Worm (Caenorhabditis elegans) whole organism, young adult: Measurements from ENCODE around the gene C29A12.6.
"Not testable (repeated sequence)": the region's sequence is repeated elsewhere in the genome, so short reads cannot be mapped to it uniquely, and the experiment has no call there.

Source experiments
- B0035.1 ChIP-seq: sonication (generic microtip); optimal IDR thresholded peaks from 2 replicates; lab custom pipeline; 2016; ENCODE audit warnings: missing genetic modification characterization, mild to moderate bottlenecking, missing compliant biosample characterization, missing genotype, missing genetic modification reagents
- D2030.7 ChIP-seq: fragments of 200-800 bp; sonication (Bioruptor generic); IDR thresholded peaks from 2 replicates; pipeline ENCODE4 v1.3.6; 2022; ENCODE audit warnings: missing genetic modification reagents, missing genetic modification characterization, missing compliant biosample characterization
- F22D6.2 ChIP-seq: sonication (generic microtip); optimal IDR thresholded peaks from 2 replicates; lab custom pipeline; 2016; ENCODE audit warnings: mild to moderate bottlenecking, missing genetic modification characterization, missing compliant biosample characterization
- F37B4.10 ChIP-seq: fragments of 200-800 bp; sonication (Bioruptor generic); IDR thresholded peaks from 2 replicates; pipeline ENCODE4 v1.3.6; 2022; ENCODE audit warnings: missing genetic modification characterization, missing compliant biosample characterization
- F52B5.7 ChIP-seq: sonication (generic microtip); optimal IDR thresholded peaks from 2 replicates; lab custom pipeline; 2016; ENCODE audit warnings: mild to moderate bottlenecking, missing genetic modification characterization, missing compliant biosample characterization
- Y53G8AR.9 ChIP-seq: fragments of 200-800 bp; sonication (Bioruptor generic); conservative IDR thresholded peaks from 2 replicates; pipeline ENCODE4 v1.3.6; 2022; ENCODE audit warnings: missing genetic modification reagents, missing genetic modification characterization, missing compliant biosample characterization
- Y56A3A.18 ChIP-seq: fragments of 200-800 bp; sonication (Bioruptor generic); IDR thresholded peaks from 2 replicates; pipeline ENCODE4 v1.3.6; 2022; ENCODE audit warnings: missing genetic modification reagents, missing genetic modification characterization, missing compliant biosample characterization
- Y95B8A.8 ChIP-seq: fragments of 200-800 bp; sonication (Bioruptor generic); IDR thresholded peaks from 2 replicates; pipeline ENCODE4 v1.3.6; 2022; ENCODE audit warnings: missing genetic modification reagents, missing genetic modification characterization, missing compliant biosample characterization
- attf-5 ChIP-seq: fragments of 200-800 bp; sonication (Bioruptor generic); optimal IDR thresholded peaks from 2 replicates; lab custom pipeline; 2018; ENCODE audit warnings: mild to moderate bottlenecking, missing genetic modification characterization, missing compliant biosample characterization
- bed-2 ChIP-seq: fragments of 200-800 bp; sonication (Bioruptor generic); IDR thresholded peaks from 2 replicates; pipeline ENCODE4 v1.3.6; 2022; ENCODE audit warnings: missing genetic modification reagents, missing genetic modification characterization, missing compliant biosample characterization
- cebp-1 ChIP-seq, 2 experiments: fragments of 200-800 bp in 1 of 2; sonication (Bioruptor generic) in 1 of 2; sonication (generic microtip) in 1 of 2; IDR thresholded peaks in 1 of 2; optimal IDR thresholded peaks in 1 of 2; 2 replicates each; pipeline versions ENCODE4 v1.3.6 to Lab custom; 2017 to 2022; ENCODE audit warnings: missing compliant biosample characterization in 2 of 2, missing genetic modification characterization in 2 of 2, mild to moderate bottlenecking in 1 of 2, missing genetic modification reagents in 1 of 2, moderate library complexity in 1 of 2
- cebp-2 ChIP-seq: fragments of 200-800 bp; sonication (Bioruptor generic); IDR thresholded peaks from 2 replicates; pipeline ENCODE4 v1.3.6; 2022; ENCODE audit warnings: missing genetic modification characterization, missing compliant biosample characterization
- ceh-27 ChIP-seq: fragments of 200-800 bp; sonication (Bioruptor generic); optimal IDR thresholded peaks from 2 replicates; lab custom pipeline; 2018; ENCODE audit warnings: mild to moderate bottlenecking, missing genetic modification characterization, moderate library complexity, missing compliant biosample characterization
- ceh-58 ChIP-seq: fragments of 200-800 bp; sonication (Bioruptor generic); IDR thresholded peaks from 2 replicates; pipeline ENCODE4 v1.3.6; 2022; ENCODE audit warnings: missing genetic modification characterization, missing compliant biosample characterization
- ceh-79 ChIP-seq: sonication (generic microtip); optimal IDR thresholded peaks from 2 replicates; lab custom pipeline; 2017; ENCODE audit warnings: mild to moderate bottlenecking, missing genetic modification characterization, missing compliant biosample characterization
- ceh-91 ChIP-seq: fragments of 200-800 bp; sonication (Bioruptor generic); IDR thresholded peaks from 2 replicates; pipeline ENCODE4 v1.3.6; 2022; ENCODE audit warnings: missing genetic modification reagents, missing genetic modification characterization, missing compliant biosample characterization
- chd-7 ChIP-seq: sonication (generic microtip); optimal IDR thresholded peaks from 2 replicates; lab custom pipeline; 2016; ENCODE audit warnings: mild to moderate bottlenecking, missing genetic modification characterization, moderate library complexity, missing compliant biosample characterization
- dox-1 ChIP-seq: fragments of 200-800 bp; sonication (Bioruptor generic); IDR thresholded peaks from 2 replicates; pipeline ENCODE4 v1.3.6; 2022; ENCODE audit warnings: missing genetic modification reagents, missing genetic modification characterization, missing compliant biosample characterization
- egl-18 ChIP-seq: fragments of 200-800 bp; sonication (Bioruptor generic); IDR thresholded peaks from 2 replicates; pipeline ENCODE4 v1.3.6; 2022; ENCODE audit warnings: missing genetic modification reagents, missing genetic modification characterization, missing compliant biosample characterization
- egl-44 ChIP-seq: fragments of 200-800 bp; sonication (Bioruptor generic); IDR thresholded peaks from 2 replicates; pipeline ENCODE4 v1.3.6; 2022; ENCODE audit warnings: missing genetic modification reagents, missing genetic modification characterization, missing compliant biosample characterization
- egrh-3 ChIP-seq: fragments of 200-800 bp; sonication (Bioruptor generic); IDR thresholded peaks from 2 replicates; pipeline ENCODE4 v1.3.6; 2022; ENCODE audit warnings: missing genetic modification reagents, missing genetic modification characterization, missing compliant biosample characterization
- him-1 ChIP-seq: sonication (generic microtip); optimal IDR thresholded peaks from 2 replicates; lab custom pipeline; 2016; ENCODE audit warnings: missing genotype, missing genetic modification reagents, missing genetic modification characterization, missing compliant biosample characterization
- hrde-1 ChIP-seq: sonication (generic microtip); optimal IDR thresholded peaks from 2 replicates; lab custom pipeline; 2016; ENCODE audit warnings: missing genetic modification characterization, mild to moderate bottlenecking, missing compliant biosample characterization, moderate library complexity, missing genotype, missing genetic modification reagents, borderline replicate concordance
- hsf-1 ChIP-seq: fragments of 200-800 bp; sonication (Bioruptor generic); IDR thresholded peaks from 2 replicates; pipeline ENCODE4 v1.3.6; 2022; ENCODE audit warnings: missing genetic modification reagents, missing genetic modification characterization, missing compliant biosample characterization
- lag-1 ChIP-seq: fragments of 200-800 bp; sonication (Bioruptor generic); IDR thresholded peaks from 2 replicates; pipeline ENCODE4 v1.3.6; 2022; ENCODE audit warnings: missing genetic modification reagents, missing genetic modification characterization, missing compliant biosample characterization
- let-526 ChIP-seq: fragments of 200-800 bp; sonication (Bioruptor generic); IDR thresholded peaks from 2 replicates; pipeline ENCODE4 v1.3.6; 2022; ENCODE audit warnings: missing genetic modification reagents, missing genetic modification characterization, missing compliant biosample characterization
- lin-26 ChIP-seq: fragments of 200-800 bp; sonication (Bioruptor generic); IDR thresholded peaks from 2 replicates; pipeline ENCODE4 v1.3.6; 2022; ENCODE audit warnings: missing genetic modification reagents, missing genetic modification characterization, missing compliant biosample characterization
- lin-40 ChIP-seq: sonication (generic microtip); optimal IDR thresholded peaks from 2 replicates; lab custom pipeline; 2016; ENCODE audit warnings: missing genetic modification characterization, mild to moderate bottlenecking, missing compliant biosample characterization, missing genotype, missing genetic modification reagents
- lin-54 ChIP-seq: fragments of 200-800 bp; sonication (Bioruptor generic); optimal IDR thresholded peaks from 2 replicates; lab custom pipeline; 2018; ENCODE audit warnings: mild to moderate bottlenecking, missing genetic modification characterization, missing compliant biosample characterization
- madf-6 ChIP-seq: fragments of 200-800 bp; sonication (Bioruptor generic); IDR thresholded peaks from 2 replicates; pipeline ENCODE4 v1.3.6; 2022; ENCODE audit warnings: missing genetic modification reagents, missing genetic modification characterization, missing compliant biosample characterization
- mcd-1 ChIP-seq: fragments of 200-800 bp; sonication (Bioruptor generic); IDR thresholded peaks from 2 replicates; pipeline ENCODE4 v1.3.6; 2022; ENCODE audit warnings: missing genetic modification reagents, missing genetic modification characterization, missing compliant biosample characterization
- nfya-2 ChIP-seq: fragments of 200-800 bp; sonication (Bioruptor generic); IDR thresholded peaks from 2 replicates; pipeline ENCODE4 v1.3.6; 2022; ENCODE audit warnings: missing genetic modification reagents, missing genetic modification characterization, missing compliant biosample characterization
- nhr-179 ChIP-seq: sonication (generic microtip); optimal IDR thresholded peaks from 2 replicates; lab custom pipeline; 2016; ENCODE audit warnings: mild to moderate bottlenecking, missing genetic modification characterization, missing compliant biosample characterization
- pbrm-1 ChIP-seq: fragments of 200-800 bp; sonication (Bioruptor generic); IDR thresholded peaks from 2 replicates; pipeline ENCODE4 v1.3.6; 2022; ENCODE audit warnings: missing genetic modification reagents, missing genetic modification characterization, missing compliant biosample characterization
- rec-8 ChIP-seq, 2 experiments: sonication (generic microtip); optimal IDR thresholded peaks; 2 replicates each; lab custom pipeline; 2016; ENCODE audit warnings: mild to moderate bottlenecking in 2 of 2, missing genetic modification characterization in 2 of 2, missing genetic modification reagents in 2 of 2, missing genotype in 2 of 2, missing biosample characterization in 1 of 2, missing compliant biosample characterization in 1 of 2, moderate library complexity in 1 of 2
- rpc-1 ChIP-seq, 2 experiments: fragments of 150-350 bp in 1 of 2; sonication (generic microtip) in 1 of 2; optimal IDR thresholded peaks; 2 replicates each; lab custom pipeline; 2014 to 2018; ENCODE audit warnings: missing biosample characterization in 1 of 2, missing genetic modification characterization in 1 of 2, missing genetic modification reagents in 1 of 2, missing genotype in 1 of 2
- sea-2 ChIP-seq: fragments of 200-800 bp; sonication (Bioruptor generic); IDR thresholded peaks from 2 replicates; pipeline ENCODE4 v1.3.6; 2022; ENCODE audit warnings: missing genetic modification characterization, missing compliant biosample characterization
- somi-1 ChIP-seq: fragments of 200-800 bp; sonication (Bioruptor generic); optimal IDR thresholded peaks from 2 replicates; lab custom pipeline; 2018; ENCODE audit warnings: mild to moderate bottlenecking, missing genetic modification characterization, missing compliant biosample characterization
- tbp1 ChIP-seq: fragments of 200-800 bp; sonication (Bioruptor generic); optimal IDR thresholded peaks from 2 replicates; lab custom pipeline; 2018; ENCODE audit warnings: mild to moderate bottlenecking, missing genetic modification characterization, missing compliant biosample characterization
- tbx-9 ChIP-seq: sonication (generic microtip); optimal IDR thresholded peaks from 2 replicates; lab custom pipeline; 2016; ENCODE audit warnings: borderline replicate concordance, missing genetic modification characterization, inconsistent platforms, missing compliant biosample characterization
- zfh-2 ChIP-seq: fragments of 200-800 bp; sonication (Bioruptor generic); conservative IDR thresholded peaks from 2 replicates; pipeline ENCODE4 v1.3.6; 2022; ENCODE audit warnings: missing genetic modification reagents, missing genetic modification characterization, missing compliant biosample characterization
- ztf-18 ChIP-seq: sonication (generic microtip); optimal IDR thresholded peaks from 2 replicates; lab custom pipeline; 2016; ENCODE audit warnings: missing genotype, mild to moderate bottlenecking, missing genetic modification characterization, missing compliant biosample characterization
- ztf-25 ChIP-seq: fragments of 200-800 bp; sonication (Bioruptor generic); IDR thresholded peaks from 2 replicates; pipeline ENCODE4 v1.3.6; 2022; ENCODE audit warnings: missing genetic modification reagents, missing genetic modification characterization, missing compliant biosample characterization
- ztf-3 ChIP-seq: fragments of 200-800 bp; sonication (Bioruptor generic); optimal IDR thresholded peaks from 2 replicates; lab custom pipeline; 2018; ENCODE audit warnings: mild to moderate bottlenecking, missing genetic modification characterization, missing compliant biosample characterization

Gene C29A12.6

DNA sequence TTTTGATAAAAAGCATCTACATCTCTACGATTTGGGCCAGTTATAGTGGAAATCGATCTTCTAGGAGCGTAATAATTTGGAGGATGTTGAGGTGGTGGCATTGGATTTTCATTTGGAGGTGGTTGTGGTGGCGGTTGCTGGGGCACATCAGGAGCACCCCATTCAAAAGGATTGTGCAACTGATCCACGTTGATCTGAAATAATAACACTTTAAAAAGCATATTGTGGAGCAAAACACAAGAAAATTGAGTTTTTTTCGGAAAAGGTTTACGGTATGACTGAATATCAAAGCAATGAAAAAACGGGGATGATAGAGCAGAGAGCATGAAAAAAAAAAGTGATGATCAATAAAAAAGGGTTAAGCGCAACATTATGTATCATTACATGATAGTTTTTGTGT lies 18.6 kb downstream of the C29A12.6 start, which contains the start of gene saeg-1:
TSS of gene saeg-1 (minus strand) at position 101 of the 400 bp plus-strand sequence.
- TF ChIP-seq hsf-1 (GFP tag; lab: Robert Waterston, UW) (no peak), F52B5.7 (tag; lab: Kevin White, UChicago) (no peak), B0035.1 (tag; lab: Kevin White, UChicago) (no peak), rpc-1 (optimal IDR thresholded peaks at IDR 0.05; lab: Kevin White, UChicago) (no peak), rpc-1 (tag; optimal IDR thresholded peaks at IDR 0.05; lab: Kevin White, UChicago) (no peak), hrde-1 (tag; lab: Kevin White, UChicago) (no peak), ceh-79 (no peak), ztf-3 (GFP tag; lab: Kevin White, UChicago) (no peak), Y53G8AR.9 (GFP tag; lab: Robert Waterston, UW) (no peak), ceh-58 (GFP tag; lab: Robert Waterston, UW) (no peak), attf-5 (GFP tag; lab: Kevin White, UChicago) (no peak), egrh-3 (no peak), rec-8 (tag; optimal IDR thresholded peaks at IDR 0.05; lab: Kevin White, UChicago) (no peak), him-1 (tag; lab: Kevin White, UChicago) (no peak)

DNA sequence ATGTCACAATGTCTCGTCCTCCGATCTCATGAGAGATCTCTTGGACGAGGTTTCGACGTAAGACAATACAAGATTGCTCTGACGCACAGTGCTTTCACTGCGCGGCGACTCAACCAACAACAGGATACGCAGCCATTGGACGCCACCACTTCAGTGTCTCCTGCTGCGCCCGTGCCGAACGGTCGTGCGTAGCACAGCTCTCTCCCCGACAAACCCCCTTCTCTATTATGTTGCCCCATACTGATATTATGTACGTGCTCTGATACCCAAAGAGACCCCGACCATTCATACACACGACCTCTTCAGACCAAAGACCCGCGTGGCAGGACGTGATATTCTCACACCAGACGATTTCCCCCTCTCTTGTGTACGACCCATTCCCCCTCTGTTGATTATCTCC lies 19.3 kb downstream of the C29A12.6 start:
- TF ChIP-seq dox-1 (GFP tag; lab: Robert Waterston, UW) (peak; percentile 74; the same call in 1 of the 2 replicates), pbrm-1 (GFP tag; lab: Robert Waterston, UW) (peak; percentile 41; the same call in 1 of the 2 replicates), bed-2 (GFP tag; lab: Robert Waterston, UW) (peak; percentile 68; the same call in 1 of the 2 replicates), ceh-91 (GFP tag; lab: Robert Waterston, UW) (peak; percentile 19; the same call in 1 of the 2 replicates), cebp-2 (peak; percentile 59; the same call in 1 of the 2 replicates), F37B4.10 (GFP tag; lab: Robert Waterston, UW) (0 out of 2 replicates have a peak, but pooled peaks have one; percentile 16), cebp-1 (GFP tag; IDR thresholded peaks at IDR 0.05; lab: Robert Waterston, UW) (peak; percentile 38; the same call in 1 of the 2 replicates), madf-6 (GFP tag; lab: Robert Waterston, UW) (peak; percentile 30; the same call in 1 of the 2 replicates), sea-2 (GFP tag; lab: Robert Waterston, UW) (0 out of 2 replicates have a peak, but pooled peaks have one; percentile 63), nfya-2 (0 out of 2 replicates have a peak, but pooled peaks have one; percentile 75), zfh-2 (GFP tag; lab: Robert Waterston, UW) (peak; percentile 60), mcd-1 (0 out of 2 replicates have a peak, but pooled peaks have one; percentile 7), Y56A3A.18 (GFP tag; lab: Robert Waterston, UW) (peak; percentile 35; the same call in 1 of the 2 replicates), egl-18 (GFP tag; lab: Robert Waterston, UW) (0 out of 2 replicates have a peak, but pooled peaks have one; percentile 49), lin-26 (GFP tag; lab: Robert Waterston, UW) (peak; percentile 73), ztf-25 (GFP tag; lab: Robert Waterston, UW) (0 out of 2 replicates have a peak, but pooled peaks have one; percentile 64), F52B5.7 (tag; lab: Kevin White, UChicago) (peak; percentile 41), Y95B8A.8 (GFP tag; lab: Robert Waterston, UW) (peak; percentile 72; the same call in 1 of the 2 replicates)
- TF ChIP-seq cebp-1 (tag; optimal IDR thresholded peaks at IDR 0.05; lab: Kevin White, UChicago), result not testable (repeated sequence)

DNA sequence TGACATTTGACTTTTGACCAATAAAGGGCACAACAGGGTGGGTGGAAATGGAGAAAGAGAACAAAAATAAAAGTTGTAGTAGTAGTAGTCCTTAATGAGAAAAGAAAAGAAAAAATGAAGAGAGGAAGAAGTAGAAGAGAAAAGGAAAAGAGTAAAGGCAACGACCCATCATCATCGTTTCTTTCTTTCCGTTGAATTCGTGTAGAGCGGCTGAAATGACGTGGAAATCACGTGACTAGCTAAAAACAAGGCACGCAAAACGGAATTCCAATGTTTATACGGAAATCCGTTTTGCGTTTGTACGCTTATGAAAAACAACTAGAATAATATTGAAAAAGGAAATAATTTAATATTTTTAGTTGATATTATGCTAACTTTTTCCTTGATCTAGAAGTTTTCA lies 20.6 kb downstream of the C29A12.6 start:
- TF ChIP-seq ztf-18 (tag; lab: Kevin White, UChicago) (no peak), egl-44 (no peak), lag-1 (GFP tag; lab: Robert Waterston, UW) (no peak), somi-1 (GFP tag; lab: Kevin White, UChicago) (no peak), Y95B8A.8 (GFP tag; lab: Robert Waterston, UW) (no peak), attf-5 (GFP tag; lab: Kevin White, UChicago) (no peak), lin-54 (no peak), cebp-2 (no peak), nhr-179 (tag; lab: Kevin White, UChicago) (no peak), ceh-27 (no peak), chd-7 (tag; lab: Kevin White, UChicago) (peak; percentile 26), lin-40 (tag; lab: Kevin White, UChicago) (peak; percentile 39), D2030.7 (no peak), let-526 (no peak), F22D6.2 (no peak), tbx-9 (tag; lab: Kevin White, UChicago) (no peak), tbp1 (GFP tag; lab: Kevin White, UChicago) (no peak), ceh-79 (no peak)
